Fruit fly (Drosophila melanogaster) whole organism, wandering third instar larva: Measurements from ENCODE around the gene CG31681.

ENCODE experiments used
- CG32264 ChIP-seq: fragments of 200-800 bp; sonication (Bioruptor generic); optimal IDR thresholded peaks from 2 replicates; lab custom pipeline; 2016; ENCODE audit warnings: missing biosample characterization, missing genetic modification characterization
- CG9705 ChIP-seq: fragments of 200-800 bp; sonication (Bioruptor generic); optimal IDR thresholded peaks from 2 replicates; lab custom pipeline; 2018; ENCODE audit warnings: missing biosample characterization, mild to moderate bottlenecking, missing genetic modification characterization
- CrebA ChIP-seq: fragments of 200-800 bp; sonication (Bioruptor generic); optimal IDR thresholded peaks from 2 replicates; lab custom pipeline; 2016; ENCODE audit warnings: missing biosample characterization, mild to moderate bottlenecking, missing genetic modification characterization, borderline replicate concordance
- Dfd ChIP-seq: fragments of >200 bp; optimal IDR thresholded peaks from 2 replicates; lab custom pipeline; 2017; ENCODE audit warnings: missing biosample characterization, missing genetic modification characterization
- Dif ChIP-seq: fragments of 200-275, 200-300 bp; sonication (Bioruptor generic); optimal IDR thresholded peaks from 2 replicates; lab custom pipeline; 2018; ENCODE audit warnings: missing biosample characterization, missing genetic modification characterization; ENCODE audit not compliant: partially characterized antibody
- GATAd ChIP-seq: sonication (Bioruptor generic); optimal IDR thresholded peaks from 2 replicates; lab custom pipeline; 2016; ENCODE audit warnings: missing biosample characterization, missing genetic modification characterization
- HLH106 ChIP-seq: fragments of 200-800 bp; optimal IDR thresholded peaks from 3 replicates; lab custom pipeline; 2019; ENCODE audit warnings: missing biosample characterization, mild to moderate bottlenecking, missing genetic modification characterization, moderate library complexity
- Hr83 ChIP-seq: fragments of 200-300 bp; sonication (Bioruptor generic); optimal IDR thresholded peaks from 2 replicates; lab custom pipeline; 2016; ENCODE audit warnings: missing biosample characterization, mild to moderate bottlenecking, missing genetic modification characterization, moderate library complexity; ENCODE audit not compliant: poor library complexity, severe bottlenecking
- Jra ChIP-seq: sonication (Bioruptor generic); optimal IDR thresholded peaks from 2 replicates; lab custom pipeline; 2016; ENCODE audit warnings: missing biosample characterization, missing genetic modification characterization
- Mio ChIP-seq: sonication (Bioruptor generic); optimal IDR thresholded peaks from 2 replicates; lab custom pipeline; 2016; ENCODE audit warnings: missing biosample characterization, missing genetic modification characterization
- Myc ChIP-seq: fragments of >200 bp; optimal IDR thresholded peaks from 2 replicates; lab custom pipeline; 2017
- N ChIP-seq: fragments of >200 bp; optimal IDR thresholded peaks from 2 replicates; lab custom pipeline; 2018; ENCODE audit warnings: missing biosample characterization, missing external identifiers, missing genetic modification characterization
- Rel ChIP-seq, 2 experiments: fragments of 200-800 bp; sonication (Bioruptor generic) in 1 of 2; optimal IDR thresholded peaks; 2 replicates in 1 of 2; 3 replicates in 1 of 2; lab custom pipeline; 2016 to 2019; ENCODE audit warnings: mild to moderate bottlenecking in 2 of 2, missing biosample characterization in 2 of 2, missing genetic modification characterization in 2 of 2, moderate library complexity in 1 of 2
- Sp1 ChIP-seq: fragments of 200-800 bp; sonication (Bioruptor generic); optimal IDR thresholded peaks from 3 replicates; lab custom pipeline; 2019; ENCODE audit warnings: missing biosample characterization, mild to moderate bottlenecking, missing genetic modification characterization, moderate library complexity
- br ChIP-seq: fragments of 200-800 bp; sonication (Bioruptor generic); optimal IDR thresholded peaks from 2 replicates; lab custom pipeline; 2016; ENCODE audit warnings: missing biosample characterization, missing genetic modification characterization
- brk ChIP-seq: fragments of 200-800 bp; sonication (Bioruptor generic); optimal IDR thresholded peaks from 2 replicates; lab custom pipeline; 2016; ENCODE audit warnings: missing biosample characterization, mild to moderate bottlenecking, missing genetic modification characterization
- dl ChIP-seq, 2 experiments: fragments of 175-275, 200-275 bp in 1 of 2; fragments of 200-275 bp in 1 of 2; sonication (Bioruptor generic); optimal IDR thresholded peaks; lab custom pipeline; 2018; ENCODE audit warnings: mild to moderate bottlenecking in 2 of 2, missing biosample characterization in 2 of 2, missing genetic modification characterization in 2 of 2, moderate library complexity in 2 of 2; ENCODE audit not compliant: partially characterized antibody in 2 of 2, insufficient read depth in 1 of 2
- dmrt93B ChIP-seq: fragments of 200-800 bp; sonication (Bioruptor generic); optimal IDR thresholded peaks from 2 replicates; lab custom pipeline; 2018; ENCODE audit warnings: missing biosample characterization, mild to moderate bottlenecking, missing genetic modification characterization
- dsf ChIP-seq: sonication (Bioruptor generic); optimal IDR thresholded peaks from 2 replicates; lab custom pipeline; 2016; ENCODE audit warnings: missing biosample characterization, missing genetic modification characterization, borderline replicate concordance
- foxo ChIP-seq, 2 experiments: fragments of 200-800 bp; sonication (Bioruptor generic); optimal IDR thresholded peaks; 2 replicates in 1 of 2; 3 replicates in 1 of 2; lab custom pipeline; 2016 to 2017; ENCODE audit warnings: missing biosample characterization in 2 of 2, missing genetic modification characterization in 2 of 2
- fru ChIP-seq: fragments of 200-800 bp; sonication (Bioruptor generic); optimal IDR thresholded peaks from 3 replicates; lab custom pipeline; 2016; ENCODE audit warnings: missing biosample characterization, mild to moderate bottlenecking, missing genetic modification characterization
- lola ChIP-seq: fragments of >200 bp; optimal IDR thresholded peaks from 2 replicates; lab custom pipeline; 2017; ENCODE audit warnings: missing biosample characterization, missing genetic modification characterization
- pan ChIP-seq: fragments of >200 bp; optimal IDR thresholded peaks from 2 replicates; lab custom pipeline; 2017
- psq ChIP-seq: fragments of 200-800 bp; sonication (Bioruptor generic); optimal IDR thresholded peaks from 3 replicates; lab custom pipeline; 2017; ENCODE audit warnings: missing biosample characterization, mild to moderate bottlenecking, missing genetic modification characterization, moderate library complexity
- rgr ChIP-seq: fragments of 200-800 bp; sonication (Bioruptor generic); optimal IDR thresholded peaks from 3 replicates; lab custom pipeline; 2016; ENCODE audit warnings: missing biosample characterization, mild to moderate bottlenecking, missing genetic modification characterization
- sage ChIP-seq: fragments of 200-800 bp; sonication (Bioruptor generic); optimal IDR thresholded peaks from 2 replicates; lab custom pipeline; 2016; ENCODE audit warnings: missing biosample characterization, mild to moderate bottlenecking, missing genetic modification characterization
- sv ChIP-seq: fragments of 200-800 bp; sonication (Bioruptor generic); optimal IDR thresholded peaks from 3 replicates; lab custom pipeline; 2016; ENCODE audit warnings: missing biosample characterization, missing genetic modification characterization
- tai ChIP-seq: sonication (Bioruptor generic); optimal IDR thresholded peaks from 2 replicates; lab custom pipeline; 2016; ENCODE audit warnings: missing biosample characterization, missing genetic modification characterization
- usp ChIP-seq: fragments of >200 bp; optimal IDR thresholded peaks from 2 replicates; lab custom pipeline; 2017; ENCODE audit warnings: missing biosample characterization, missing genetic modification characterization

CG31681 gene

dm6 chr2L:2252745-2253144 lies 33.9 kb downstream of the CG31681 start, which contains the start of gene CG17234:
Gene CG17234 (plus strand): TSS chr2L:2253045.
- TF ChIP-seq foxo (GFP tag; optimal IDR thresholded peaks at IDR 0.05; lab: Kevin White, UChicago) (no peak), Jra (GFP tag; lab: Kevin White, UChicago) (no peak), CG9705 (no peak), CrebA (GFP tag; lab: Kevin White, UChicago) (no peak), sv (GFP tag; lab: Kevin White, UChicago) (no peak), fru (GFP tag; lab: Kevin White, UChicago) (no peak), tai (GFP tag; lab: Kevin White, UChicago) (no peak), N (GFP tag; lab: Kevin White, UChicago) (no peak)

- no peak for TF ChIP-seq brk (GFP tag; lab: Kevin White, UChicago)
- TF ChIP-seq usp = no peak
- no peak for TF ChIP-seq Mio (GFP tag; lab: Kevin White, UChicago)
- TF ChIP-seq br = no peak
- no peak for TF ChIP-seq psq
- no peak for TF ChIP-seq Myc (lab: Kevin White, UChicago)
- TF ChIP-seq CrebA (GFP tag; lab: Kevin White, UChicago) = no peak
- TF ChIP-seq tai (GFP tag; lab: Kevin White, UChicago) = no peak
- TF ChIP-seq Hr83 (GFP tag; lab: Kevin White, UChicago) = no peak
- TF ChIP-seq dmrt93B (GFP tag; lab: Kevin White, UChicago) = no peak
- TF ChIP-seq lola (GFP tag; lab: Kevin White, UChicago) = no peak
- no peak for TF ChIP-seq CG32264 (GFP tag; lab: Kevin White, UChicago)
- TF ChIP-seq rgr (GFP tag; lab: Kevin White, UChicago) = no peak
- TF ChIP-seq Dfd (GFP tag; lab: Kevin White, UChicago) = no peak
- no peak for TF ChIP-seq sage (GFP tag; lab: Kevin White, UChicago)
- TF ChIP-seq, all 38 proteins: peak for 0
Observed at dm6 chr2L:2252241-2252640, 34.4 kb downstream of the CG31681 start, which contains the start of gene CG17239. Gene CG17239 (minus strand): TSS chr2L:2252341.

dm6 chr2L:2251175-2251574 lies 35.5 kb downstream of the CG31681 start, which contains the start of gene Ser12:
Gene Ser12 (minus strand): TSS chr2L:2251275.
- TF ChIP-seq pan (lab: Kevin White, UChicago) (no peak), Sp1 (GFP tag; lab: Kevin White, UChicago) (no peak), Jra (GFP tag; lab: Kevin White, UChicago) (no peak), rgr (GFP tag; lab: Kevin White, UChicago) (no peak), dsf (GFP tag; lab: Kevin White, UChicago) (no peak), Mio (GFP tag; lab: Kevin White, UChicago) (no peak), GATAd (no peak), fru (GFP tag; lab: Kevin White, UChicago) (no peak), lola (GFP tag; lab: Kevin White, UChicago) (no peak), CrebA (GFP tag; lab: Kevin White, UChicago) (no peak)

DNA sequence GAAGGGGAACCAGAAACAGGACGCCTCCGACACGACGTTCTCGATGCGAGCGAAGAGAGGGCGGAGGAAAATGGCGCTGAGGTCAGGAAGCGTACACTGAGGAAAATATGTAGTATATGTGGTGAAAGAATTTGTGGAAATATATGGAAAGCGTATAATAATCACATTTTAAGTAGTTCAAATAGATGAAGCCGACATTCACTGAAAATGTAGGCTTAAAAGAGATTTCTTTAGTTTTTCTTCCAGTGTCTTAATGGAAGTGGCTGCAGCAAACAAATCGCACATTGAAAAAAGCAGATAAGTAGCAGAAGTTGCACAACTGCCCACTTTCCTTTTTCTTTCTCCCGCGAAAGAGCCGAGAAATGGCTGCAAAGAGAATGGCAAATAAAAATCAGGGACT lies 37.1 kb downstream of the CG31681 start:
- TF ChIP-seq usp (no peak), Jra (GFP tag; lab: Kevin White, UChicago) (no peak), HLH106 (tag; lab: Kevin White, UChicago) (no peak), Dif (no peak), Rel (GFP tag; optimal IDR thresholded peaks at IDR 0.05; lab: Kevin White, UChicago) (no peak), Rel (tag; optimal IDR thresholded peaks at IDR 0.05; lab: Kevin White, UChicago) (no peak), sv (GFP tag; lab: Kevin White, UChicago) (no peak)

DNA sequence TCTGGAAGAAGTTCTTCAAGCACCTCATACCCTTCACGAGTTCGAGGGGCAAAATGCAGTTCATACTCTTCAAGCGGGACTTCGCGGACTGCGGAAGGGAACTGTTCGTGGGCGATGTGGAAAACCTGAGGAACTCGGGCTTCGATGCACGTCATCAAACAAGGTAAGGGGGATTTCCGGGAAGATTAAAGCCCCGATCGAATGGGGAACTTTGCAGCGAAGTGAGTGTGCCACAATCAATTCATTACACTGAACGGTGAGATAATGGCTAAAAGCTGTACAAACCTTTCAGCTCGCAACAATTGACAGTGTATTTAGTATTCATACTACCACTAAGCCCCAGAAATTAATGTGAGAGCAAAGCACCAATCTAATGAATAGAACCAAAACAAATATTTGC lies 43.9 kb downstream of the CG31681 start:
- no peak for TF ChIP-seq Rel (GFP tag; optimal IDR thresholded peaks at IDR 0.05; lab: Kevin White, UChicago)
- peak; percentile 91 for TF ChIP-seq Rel (tag; optimal IDR thresholded peaks at IDR 0.05; lab: Kevin White, UChicago)
- no peak for TF ChIP-seq dl (GFP tag; optimal IDR thresholded peaks at IDR 0.05; lab: Kevin White, UChicago; ENCODE audit: insufficient read depth in 1 of 2, partially characterized antibody in 2 of 2)
- TF ChIP-seq CrebA (GFP tag; lab: Kevin White, UChicago) = no peak
- no peak for TF ChIP-seq sage (GFP tag; lab: Kevin White, UChicago)
